Worm (Caenorhabditis elegans): ENCODE measurements around the gene msp-31.

ce11 chrII:4914214-4914613, 2.1 kb downstream of the msp-31 start, which contains the start of gene R05F9.11:
- TF ChIP-seq elt-3 (tag; optimal IDR thresholded peaks at IDR 0.05) = no peak
- no peak for TF ChIP-seq hlh-1 (tag; optimal IDR thresholded peaks at IDR 0.05)
- no peak for TF ChIP-seq lin-13 (tag; optimal IDR thresholded peaks at IDR 0.05)
- TF ChIP-seq unc-120 (tag; optimal IDR thresholded peaks at IDR 0.05; ENCODE audit: poor library complexity, severe bottlenecking) = no peak
- no peak for TF ChIP-seq nhr-76 (tag; optimal IDR thresholded peaks at IDR 0.05)
- TF ChIP-seq unc-62 (GFP tag; optimal IDR thresholded peaks at IDR 0.05) = no peak
- TF ChIP-seq unc-39 (tag; optimal IDR thresholded peaks at IDR 0.05) = no peak
- no peak for TF ChIP-seq tbx-8 (GFP tag; optimal IDR thresholded peaks at IDR 0.05)
- no peak for TF ChIP-seq pha-4 (tag; optimal IDR thresholded peaks at IDR 0.05)
- no peak for TF ChIP-seq mep-1 (tag; optimal IDR thresholded peaks at IDR 0.05)
- no peak for TF ChIP-seq mab-5 (tag; optimal IDR thresholded peaks at IDR 0.05)
- no peak for TF ChIP-seq ztf-11 (tag; optimal IDR thresholded peaks at IDR 0.05)
- no peak for TF ChIP-seq M03D4.4 (tag; optimal IDR thresholded peaks at IDR 0.05)
- no peak for TF ChIP-seq nhr-12 (tag; optimal IDR thresholded peaks at IDR 0.05)

Data from whole organism, mixed stage, embryonic.